Fruit fly (Drosophila melanogaster): ENCODE data around the gene mask.

mask gene

DNA sequence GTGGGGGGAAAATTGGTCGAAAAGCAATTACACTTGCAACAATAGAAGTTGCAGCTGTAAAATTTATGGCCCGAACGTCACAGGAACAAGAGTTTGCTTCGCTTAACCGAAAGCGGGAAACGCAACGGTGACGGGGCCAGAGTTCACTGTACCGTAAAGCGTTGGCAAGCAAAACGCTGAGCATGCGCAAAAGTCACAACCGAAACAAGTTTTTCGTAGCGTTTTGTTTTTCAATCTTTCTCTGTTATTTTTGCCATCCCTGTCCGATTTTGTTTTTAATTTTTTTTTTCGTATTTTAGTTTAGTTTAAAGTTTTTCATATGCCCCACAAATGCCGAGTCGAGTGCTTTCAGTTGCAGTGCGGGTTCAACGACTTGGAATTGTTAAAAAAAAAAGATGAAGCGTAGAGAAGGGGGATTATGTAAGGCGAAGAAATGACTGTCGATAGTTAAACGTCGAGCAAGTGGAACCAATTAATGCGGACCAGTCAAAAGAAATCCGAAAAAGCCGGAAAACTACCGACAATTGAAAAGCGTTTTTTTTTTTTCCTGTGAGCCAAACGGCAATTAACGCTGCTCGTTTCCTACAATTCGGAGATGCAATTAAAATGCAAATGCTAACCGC is 37.3 kb downstream of the mask start:
- TF ChIP-seq D1 (tag; optimal IDR thresholded peaks at IDR 0.05) (no peak), EcR (GFP tag; optimal IDR thresholded peaks at IDR 0.05) (peak; percentile 82), Pif1A (GFP tag; optimal IDR thresholded peaks at IDR 0.05) (no peak), gl (tag; optimal IDR thresholded peaks at IDR 0.05) (no peak)

DNA sequence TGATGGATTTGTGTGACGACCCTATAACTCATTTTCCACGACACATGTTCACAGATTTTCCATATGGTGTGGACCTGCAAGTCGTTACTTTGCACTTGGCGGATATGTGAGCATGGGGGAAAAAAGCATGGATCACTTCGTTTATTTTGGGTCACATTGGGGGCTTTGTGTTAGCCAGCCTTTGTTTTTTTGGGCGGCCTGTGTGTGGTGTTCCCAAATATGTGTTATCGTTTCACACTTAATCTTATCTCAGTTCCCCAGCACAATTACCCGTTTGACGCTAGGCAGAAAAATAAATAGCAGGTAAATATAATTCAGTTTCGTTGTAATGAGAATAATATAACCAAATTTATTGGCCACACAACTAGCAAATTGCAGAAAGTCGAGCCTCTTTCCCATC is 37.9 kb downstream of the mask start:
- no peak for TF ChIP-seq D1 (tag; optimal IDR thresholded peaks at IDR 0.05)
- no peak for TF ChIP-seq fd96Ca (GFP tag; IDR thresholded peaks at IDR 0.05)
- no peak for TF ChIP-seq rn (GFP tag; IDR thresholded peaks at IDR 0.05)
- TF ChIP-seq CG8159 (tag; optimal IDR thresholded peaks at IDR 0.05), result no peak
- TF ChIP-seq Snoo (tag; optimal IDR thresholded peaks at IDR 0.05), result no peak
- TF ChIP-seq CG4496 (GFP tag; IDR thresholded peaks at IDR 0.05), result no peak
- no peak for TF ChIP-seq CG8301 (tag; optimal IDR thresholded peaks at IDR 0.05)
- no peak for TF ChIP-seq gl (tag; optimal IDR thresholded peaks at IDR 0.05)
- TF ChIP-seq CG12605 (GFP tag; IDR thresholded peaks at IDR 0.05), result no peak
- no peak for TF ChIP-seq CG13204 (GFP tag; optimal IDR thresholded peaks at IDR 0.05)
- TF ChIP-seq EcR (GFP tag; optimal IDR thresholded peaks at IDR 0.05), result no peak
- TF ChIP-seq CG14655 (GFP tag; optimal IDR thresholded peaks at IDR 0.05), result no peak

DNA sequence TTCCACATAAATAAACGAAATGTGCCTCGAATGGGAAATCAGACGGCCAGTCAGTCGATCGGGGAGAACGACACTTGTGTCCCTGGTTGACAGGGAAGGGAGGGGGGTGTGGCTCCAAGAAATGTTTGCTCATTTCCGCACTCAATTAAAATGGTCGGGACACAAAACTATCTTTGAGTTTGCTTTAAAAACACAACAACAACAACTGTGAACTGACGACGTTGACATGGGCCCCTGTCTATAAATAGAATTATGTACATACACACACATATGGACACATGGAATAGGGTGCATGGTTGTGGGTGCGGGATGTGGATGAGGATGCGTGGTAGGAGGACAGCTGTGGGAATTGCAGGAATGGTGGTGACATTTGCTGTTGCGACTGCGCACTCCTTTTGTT is 39.7 kb downstream of the mask start:
- peak; percentile 27 for TF ChIP-seq CG13204 (GFP tag; optimal IDR thresholded peaks at IDR 0.05)
- peak; percentile 80 for TF ChIP-seq EcR (GFP tag; optimal IDR thresholded peaks at IDR 0.05)
- TF ChIP-seq CG8159 (tag; optimal IDR thresholded peaks at IDR 0.05), result no peak
- TF ChIP-seq CG8301 (tag; optimal IDR thresholded peaks at IDR 0.05), result no peak

DNA sequence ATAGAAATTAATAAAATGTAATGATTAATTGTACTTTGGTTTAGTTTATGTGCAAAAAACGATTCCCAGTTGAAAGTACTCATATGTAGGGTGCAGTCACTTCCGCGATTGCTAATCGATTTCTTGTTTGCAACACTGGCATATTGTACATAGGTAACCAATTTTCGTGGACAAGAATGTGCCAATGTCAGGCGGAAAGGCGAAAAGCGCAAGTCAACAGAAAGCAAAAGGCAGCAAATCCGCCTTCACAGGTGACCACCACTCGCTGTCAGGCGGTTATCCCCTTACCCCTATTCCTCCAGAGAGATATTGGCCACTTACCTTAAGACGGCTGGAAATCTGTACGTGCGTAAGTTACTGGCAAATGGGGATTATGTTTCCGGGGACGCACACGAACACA is 40.2 kb downstream of the mask start:
- no peak for TF ChIP-seq gl (tag; optimal IDR thresholded peaks at IDR 0.05)
- no peak for TF ChIP-seq CG8159 (tag; optimal IDR thresholded peaks at IDR 0.05)
- TF ChIP-seq Snoo (tag; optimal IDR thresholded peaks at IDR 0.05), result no peak
- no peak for TF ChIP-seq Pif1A (GFP tag; optimal IDR thresholded peaks at IDR 0.05)
- no peak for TF ChIP-seq EcR (GFP tag; optimal IDR thresholded peaks at IDR 0.05)
- no peak for TF ChIP-seq CG32121 (GFP tag; IDR thresholded peaks at IDR 0.05)
- no peak for TF ChIP-seq fd96Ca (GFP tag; IDR thresholded peaks at IDR 0.05)
- no peak for TF ChIP-seq D1 (tag; optimal IDR thresholded peaks at IDR 0.05)
- no peak for TF ChIP-seq rn (GFP tag; IDR thresholded peaks at IDR 0.05)
- TF ChIP-seq CG15710 (tag; optimal IDR thresholded peaks at IDR 0.05), result no peak
- no peak for TF ChIP-seq CG9948 (tag; optimal IDR thresholded peaks at IDR 0.05)

DNA sequence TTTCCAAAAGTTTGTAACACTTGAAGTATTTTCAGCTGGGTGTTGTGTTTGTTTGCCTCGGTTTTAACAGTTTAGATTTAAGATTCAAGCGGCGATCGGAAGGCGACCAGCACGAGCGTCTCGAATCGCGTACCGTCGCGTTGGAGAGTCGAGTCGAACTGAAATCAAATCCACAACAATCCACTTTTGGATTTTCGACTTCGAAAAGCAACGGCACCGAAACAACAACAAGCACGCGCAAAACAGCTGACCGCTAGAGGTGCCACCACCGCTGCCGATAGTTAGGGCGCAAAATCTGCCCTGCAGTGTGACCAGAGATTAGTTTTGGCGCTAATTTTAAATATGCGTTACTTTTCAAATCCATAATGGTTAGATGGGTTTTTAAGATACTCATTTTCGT is 40.7 kb downstream of the mask start, which contains the start of gene jar:
Gene jar, minus strand, starts transcription at position 163 of the 400 bp plus-strand sequence.
- TF ChIP-seq CG9948 (tag; optimal IDR thresholded peaks at IDR 0.05), result no peak
- TF ChIP-seq fd96Ca (GFP tag; IDR thresholded peaks at IDR 0.05), result no peak; the same call in 2 of the 3 replicates
- TF ChIP-seq CG34367 (tag; optimal IDR thresholded peaks at IDR 0.05), result no peak
- peak; percentile 27; the same call in 1 of the 2 replicates for TF ChIP-seq CG32121 (GFP tag; IDR thresholded peaks at IDR 0.05)
- TF ChIP-seq CG4496 (GFP tag; IDR thresholded peaks at IDR 0.05), result peak; percentile 31; the same call in 1 of the 3 replicates
- TF ChIP-seq CG10348 (GFP tag; IDR thresholded peaks at IDR 0.05), result no peak
- peak; percentile 29; the same call in 1 of the 2 replicates for TF ChIP-seq CG12605 (GFP tag; IDR thresholded peaks at IDR 0.05)
- no peak for TF ChIP-seq Pif1A (GFP tag; optimal IDR thresholded peaks at IDR 0.05)
- TF ChIP-seq rn (GFP tag; IDR thresholded peaks at IDR 0.05), result no peak
- no peak for TF ChIP-seq CG15710 (tag; optimal IDR thresholded peaks at IDR 0.05)
- no peak for TF ChIP-seq D1 (tag; optimal IDR thresholded peaks at IDR 0.05)
- peak; percentile 25 for TF ChIP-seq gl (tag; optimal IDR thresholded peaks at IDR 0.05)
- TF ChIP-seq CG17806 (tag; optimal IDR thresholded peaks at IDR 0.05), result no peak
- TF ChIP-seq CG8301 (tag; optimal IDR thresholded peaks at IDR 0.05), result no peak
- no peak for TF ChIP-seq CG14655 (GFP tag; optimal IDR thresholded peaks at IDR 0.05)
- peak; percentile 12 for TF ChIP-seq CG13204 (GFP tag; optimal IDR thresholded peaks at IDR 0.05)
- TF ChIP-seq Ets98B (GFP tag; IDR thresholded peaks at IDR 0.05), result peak; percentile 49; the same call in 1 of the 2 replicates
- peak; percentile 18 for TF ChIP-seq Snoo (tag; optimal IDR thresholded peaks at IDR 0.05)
- TF ChIP-seq EcR (GFP tag; optimal IDR thresholded peaks at IDR 0.05), result peak; percentile 39
- TF ChIP-seq Pif1B (GFP tag; optimal IDR thresholded peaks at IDR 0.05), result no peak
- TF ChIP-seq CG8159 (tag; optimal IDR thresholded peaks at IDR 0.05), result peak; percentile 16

DNA sequence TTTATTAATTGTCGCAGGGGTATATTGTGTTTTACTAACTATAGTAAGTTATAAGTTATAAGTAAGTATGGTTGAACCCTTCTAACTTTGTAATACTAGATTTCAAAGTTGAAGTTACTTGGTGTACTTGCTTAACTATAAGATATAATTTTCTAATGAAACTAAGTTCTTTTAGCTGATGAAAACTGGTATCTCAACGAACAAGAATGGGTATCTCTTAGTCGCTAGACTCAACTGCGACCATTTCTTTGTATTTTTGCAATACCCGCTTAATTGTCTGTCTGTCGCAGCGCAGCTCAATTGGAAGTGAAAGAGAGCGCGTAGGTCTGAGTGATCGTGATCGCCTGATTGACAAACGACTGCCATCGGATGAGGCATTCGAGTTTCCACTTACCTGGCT is 41.9 kb downstream of the mask start:
- no peak for TF ChIP-seq fd96Ca (GFP tag; IDR thresholded peaks at IDR 0.05)
- peak; percentile 10 for TF ChIP-seq EcR (GFP tag; optimal IDR thresholded peaks at IDR 0.05)
- no peak for TF ChIP-seq Snoo (tag; optimal IDR thresholded peaks at IDR 0.05)
- TF ChIP-seq Pif1A (GFP tag; optimal IDR thresholded peaks at IDR 0.05), result no peak
- peak; percentile 31 for TF ChIP-seq CG14655 (GFP tag; optimal IDR thresholded peaks at IDR 0.05)

DNA sequence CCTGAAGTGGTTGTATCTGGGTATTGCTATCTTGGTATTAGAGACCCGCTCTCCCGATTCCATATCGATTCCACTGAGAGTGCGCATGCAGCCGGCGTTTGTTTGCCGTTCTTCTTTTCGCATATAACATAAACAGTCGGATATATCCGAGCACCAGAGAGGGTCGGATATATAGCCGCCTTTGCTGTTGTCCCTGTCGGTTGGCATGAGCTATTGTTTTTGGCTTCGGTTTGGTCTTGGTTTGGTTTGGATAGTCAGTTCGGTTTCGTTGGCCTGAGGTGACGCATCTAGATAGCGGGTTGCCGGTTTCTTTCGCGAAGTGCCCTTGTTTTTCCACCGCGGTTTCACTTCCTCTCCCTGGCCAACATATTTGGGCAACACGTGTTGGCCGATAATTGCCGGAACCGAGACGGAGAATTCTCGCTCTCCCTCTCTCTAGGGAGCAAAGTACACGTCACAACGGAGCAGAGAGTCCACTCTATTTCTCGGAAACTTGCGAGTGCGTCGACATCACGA is 42.5 kb downstream of the mask start, which contains the start of gene Orct2:
Gene Orct2, plus strand, starts transcription at position 255 of the 516 bp plus-strand sequence.
- TF ChIP-seq CG4496 (GFP tag; IDR thresholded peaks at IDR 0.05), result peak; percentile 58; the same call in 1 of the 3 replicates
- no peak for TF ChIP-seq Snoo (tag; optimal IDR thresholded peaks at IDR 0.05)
- 0 out of 3 replicates have a peak, but pooled peaks have one; percentile 27 for TF ChIP-seq fd96Ca (GFP tag; IDR thresholded peaks at IDR 0.05)
- TF ChIP-seq EcR (GFP tag; optimal IDR thresholded peaks at IDR 0.05), result peak; percentile 40
- no peak for TF ChIP-seq CG17806 (tag; optimal IDR thresholded peaks at IDR 0.05)
- TF ChIP-seq rn (GFP tag; IDR thresholded peaks at IDR 0.05), result no peak
- TF ChIP-seq CG12605 (GFP tag; IDR thresholded peaks at IDR 0.05), result peak; percentile 23; the same call in 1 of the 2 replicates
- TF ChIP-seq CG8301 (tag; optimal IDR thresholded peaks at IDR 0.05), result no peak
- TF ChIP-seq CG13204 (GFP tag; optimal IDR thresholded peaks at IDR 0.05), result peak; percentile 32
- TF ChIP-seq Ets98B (GFP tag; IDR thresholded peaks at IDR 0.05), result no peak; the same call in 1 of the 2 replicates
- no peak for TF ChIP-seq gl (tag; optimal IDR thresholded peaks at IDR 0.05)
- TF ChIP-seq CG9948 (tag; optimal IDR thresholded peaks at IDR 0.05), result no peak
- peak; percentile 14 for TF ChIP-seq CG14655 (GFP tag; optimal IDR thresholded peaks at IDR 0.05)
- TF ChIP-seq CG15710 (tag; optimal IDR thresholded peaks at IDR 0.05), result no peak
- no peak for TF ChIP-seq CG34367 (tag; optimal IDR thresholded peaks at IDR 0.05)
- TF ChIP-seq CG32121 (GFP tag; IDR thresholded peaks at IDR 0.05), result peak; percentile 27; the same call in 1 of the 2 replicates
- no peak for TF ChIP-seq Pif1B (GFP tag; optimal IDR thresholded peaks at IDR 0.05)
- TF ChIP-seq Pif1A (GFP tag; optimal IDR thresholded peaks at IDR 0.05), result peak; percentile 6
- no peak for TF ChIP-seq CG10348 (GFP tag; IDR thresholded peaks at IDR 0.05)
- no peak for TF ChIP-seq D1 (tag; optimal IDR thresholded peaks at IDR 0.05)
- no peak for TF ChIP-seq CG8159 (tag; optimal IDR thresholded peaks at IDR 0.05)

All from whole organism, pupa.